ENCODE assay signal across 4 fruit fly cellular contexts in genomic region chr3R:22750534-22750947, dm6.
A peak's percentile ranks its signal among the peaks of the same experiment; 100 is the strongest.
TF ChIP-seq lines count a peak whose summit lies in the region.

TSS of gene rumi (minus strand) at chr3R:22750597.
TSS of gene CG7029 (plus strand) at chr3R:22750901.
TSS of gene Usp12-46 (plus strand) at chr3R:22750901.

TF ChIP-seq in whole organism, adult, 20 proteins besides CTCF, POLR2A, EP300 and RAD21 (continued from another document):
- no peak for TF ChIP-seq CG5204 (GFP tag; optimal IDR thresholded peaks at IDR 0.05; lab: Kevin White, UChicago)
- peak; percentile 89 for TF ChIP-seq CG1620 (GFP tag; optimal IDR thresholded peaks at IDR 0.05; lab: Kevin White, UChicago)

TF ChIP-seq in whole organism, embryonic, 481 proteins besides CTCF, POLR2A, EP300 and RAD21 (continued from another document and continues in another):
- no peak for TF ChIP-seq bigmax (GFP tag; optimal IDR thresholded peaks at IDR 0.05; lab: Kevin White, UChicago)
- TF ChIP-seq CG6689 (GFP tag; IDR thresholded peaks at IDR 0.05; lab: Robert Waterston, UW): peak; percentile 88
- TF ChIP-seq CG12391 (tag; optimal IDR thresholded peaks at IDR 0.05; lab: Kevin White, UChicago): peak; percentile 92
- TF ChIP-seq stc (GFP tag; IDR thresholded peaks at IDR 0.05; lab: Robert Waterston, UW): peak; percentile 78
- peak; percentile 75 for TF ChIP-seq ssp (GFP tag; IDR thresholded peaks at IDR 0.05; lab: Robert Waterston, UW)
- TF ChIP-seq CG9797 (GFP tag; optimal IDR thresholded peaks at IDR 0.05; lab: Kevin White, UChicago): peak; percentile 41
- peak; percentile 52; the same call in 1 of the 2 replicates for TF ChIP-seq CG43689 (GFP tag; IDR thresholded peaks at IDR 0.05; lab: Robert Waterston, UW)
- TF ChIP-seq CG4617 (GFP tag; optimal IDR thresholded peaks at IDR 0.05; lab: Kevin White, UChicago; ENCODE audit: borderline replicate concordance): peak; percentile 85
- peak; percentile 67 for TF ChIP-seq Spps (tag; optimal IDR thresholded peaks at IDR 0.05; lab: Kevin White, UChicago)
- peak; percentile 83 for TF ChIP-seq CG8290 (GFP tag; optimal IDR thresholded peaks at IDR 0.05; lab: Kevin White, UChicago)
- TF ChIP-seq CG8290 (tag; optimal IDR thresholded peaks at IDR 0.05; lab: Kevin White, UChicago): peak in 1 of 2 experiments; percentile 86
- peak; percentile 76 for TF ChIP-seq emc (GFP tag; optimal IDR thresholded peaks at IDR 0.05; lab: Kevin White, UChicago)
- peak; percentile 66 for TF ChIP-seq org-1 (GFP tag; optimal IDR thresholded peaks at IDR 0.05; lab: Kevin White, UChicago)
- peak; percentile 69 for TF ChIP-seq CG11247 (GFP tag; IDR thresholded peaks at IDR 0.05; lab: Robert Waterston, UW)
- peak; percentile 67 for TF ChIP-seq gcm2 (GFP tag; optimal IDR thresholded peaks at IDR 0.05; lab: Kevin White, UChicago)
- peak; percentile 93 for TF ChIP-seq nmo (GFP tag; optimal IDR thresholded peaks at IDR 0.05; lab: Kevin White, UChicago)
- peak; percentile 89 for TF ChIP-seq Rfx (GFP tag; IDR thresholded peaks at IDR 0.05; lab: Robert Waterston, UW)
- TF ChIP-seq Max (GFP tag; optimal IDR thresholded peaks at IDR 0.05; lab: Kevin White, UChicago): peak; percentile 80
- peak; percentile 94 for TF ChIP-seq vvl (GFP tag; IDR thresholded peaks at IDR 0.05; lab: Robert Waterston, UW)
- peak; percentile 90 for TF ChIP-seq phol (tag; optimal IDR thresholded peaks at IDR 0.05; lab: Kevin White, UChicago)
- TF ChIP-seq CG7928 (GFP tag; optimal IDR thresholded peaks at IDR 0.05; lab: Kevin White, UChicago): peak; percentile 58
- peak in 1 of 2 experiments; percentile 35 for TF ChIP-seq tll (GFP tag; optimal IDR thresholded peaks at IDR 0.05; lab: Kevin White, UChicago)
- TF ChIP-seq Neu2 (GFP tag; optimal IDR thresholded peaks at IDR 0.05; lab: Kevin White, UChicago; ENCODE audit: borderline replicate concordance): peak; percentile 79
- peak; percentile 56 for TF ChIP-seq CG10565 (GFP tag; optimal IDR thresholded peaks at IDR 0.05; lab: Kevin White, UChicago)
- TF ChIP-seq caup (GFP tag; optimal IDR thresholded peaks at IDR 0.05; lab: Kevin White, UChicago; ENCODE audit: severe bottlenecking): peak; percentile 73
- peak; percentile 66; the same call in 1 of the 2 replicates for TF ChIP-seq bowl (GFP tag; IDR thresholded peaks at IDR 0.05; lab: Robert Waterston, UW)
- peak; percentile 90 for TF ChIP-seq CG1602 (GFP tag; optimal IDR thresholded peaks at IDR 0.05; lab: Kevin White, UChicago)
- TF ChIP-seq Gug (GFP tag; IDR thresholded peaks at IDR 0.05; lab: Robert Waterston, UW): peak; percentile 77; the same call in 3 of the 4 replicates
- peak; percentile 66 for TF ChIP-seq CG2202 (tag; optimal IDR thresholded peaks at IDR 0.05; lab: Kevin White, UChicago)
- peak; percentile 73 for TF ChIP-seq CG13296 (GFP tag; optimal IDR thresholded peaks at IDR 0.05; lab: Kevin White, UChicago)
- TF ChIP-seq Ssrp (tag; optimal IDR thresholded peaks at IDR 0.05; lab: Kevin White, UChicago): peak; percentile 86
- no peak for TF ChIP-seq BtbVII (GFP tag; optimal IDR thresholded peaks at IDR 0.05; lab: Kevin White, UChicago)
- peak in 1 of 2 experiments; percentile 66 for TF ChIP-seq insv (GFP tag; optimal IDR thresholded peaks at IDR 0.05; lab: Kevin White, UChicago)
- TF ChIP-seq E2f1 (GFP tag; IDR thresholded peaks at IDR 0.05; lab: Robert Waterston, UW): peak; percentile 77
- peak; percentile 76; the same call in 2 of the 3 replicates for TF ChIP-seq CG3726 (GFP tag; IDR thresholded peaks at IDR 0.05; lab: Robert Waterston, UW)
- peak; percentile 77 for TF ChIP-seq en (GFP tag; optimal IDR thresholded peaks at IDR 0.05; lab: Kevin White, UChicago)
- TF ChIP-seq tin (GFP tag; optimal IDR thresholded peaks at IDR 0.05; lab: Kevin White, UChicago): peak; percentile 87
- 0 out of 2 replicates have a peak, but pooled peaks have one; percentile 10 for TF ChIP-seq crol (GFP tag; IDR thresholded peaks at IDR 0.05; lab: Robert Waterston, UW)
- peak; percentile 79 for TF ChIP-seq kay (GFP tag; optimal IDR thresholded peaks at IDR 0.05; lab: Kevin White, UChicago)
- TF ChIP-seq bbx (GFP tag; IDR thresholded peaks at IDR 0.05; lab: Robert Waterston, UW; ENCODE audit: partially characterized antibody): peak; percentile 67

TF ChIP-seq in whole organism, prepupa, 60 proteins besides CTCF, POLR2A, EP300 and RAD21 (continued from another document):
- TF ChIP-seq CG6808 (GFP tag; optimal IDR thresholded peaks at IDR 0.05; lab: Kevin White, UChicago) (peak; percentile 22), CG15336 (GFP tag; IDR thresholded peaks at IDR 0.05; lab: Robert Waterston, UW) (peak; percentile 36; the same call in 1 of the 2 replicates), CG8119 (GFP tag; IDR thresholded peaks at IDR 0.05; lab: Robert Waterston, UW) (peak; percentile 65; the same call in 2 of the 3 replicates), CG11902 (GFP tag; optimal IDR thresholded peaks at IDR 0.05; lab: Kevin White, UChicago) (peak; percentile 78), Ets96B (tag; optimal IDR thresholded peaks at IDR 0.05; lab: Kevin White, UChicago) (peak; percentile 56), CG8632 (GFP tag; optimal IDR thresholded peaks at IDR 0.05; lab: Kevin White, UChicago) (no peak), Hr38 (GFP tag; optimal IDR thresholded peaks at IDR 0.05; lab: Kevin White, UChicago) (peak; percentile 11), topi (GFP tag; optimal IDR thresholded peaks at IDR 0.05; lab: Kevin White, UChicago) (peak; percentile 84), fd59A (GFP tag; optimal IDR thresholded peaks at IDR 0.05; lab: Kevin White, UChicago) (peak; percentile 52), achi (GFP tag; optimal IDR thresholded peaks at IDR 0.05; lab: Kevin White, UChicago) (peak; percentile 77), pdm3 (GFP tag; optimal IDR thresholded peaks at IDR 0.05; lab: Kevin White, UChicago) (no peak), CG31627 (GFP tag; optimal IDR thresholded peaks at IDR 0.05; lab: Kevin White, UChicago) (peak; percentile 92), Eip93F (GFP tag; optimal IDR thresholded peaks at IDR 0.05; lab: Kevin White, UChicago) (no peak), net (GFP tag; optimal IDR thresholded peaks at IDR 0.05; lab: Kevin White, UChicago) (no peak), CG9139 (GFP tag; optimal IDR thresholded peaks at IDR 0.05; lab: Kevin White, UChicago) (no peak), svp (GFP tag; lab: Kevin White, UChicago) (peak; percentile 94), Sox14 (GFP tag; optimal IDR thresholded peaks at IDR 0.05; lab: Kevin White, UChicago) (peak; percentile 87), CG8319 (GFP tag; optimal IDR thresholded peaks at IDR 0.05; lab: Kevin White, UChicago) (peak; percentile 79), CG11762 (GFP tag; optimal IDR thresholded peaks at IDR 0.05; lab: Kevin White, UChicago; ENCODE audit: insufficient read depth) (peak; percentile 78), CG10631 (GFP tag; optimal IDR thresholded peaks at IDR 0.05; lab: Kevin White, UChicago) (no peak), cyc (GFP tag; optimal IDR thresholded peaks at IDR 0.05; lab: Kevin White, UChicago) (peak; percentile 89), vri (GFP tag; optimal IDR thresholded peaks at IDR 0.05; lab: Kevin White, UChicago) (no peak), ss (GFP tag; optimal IDR thresholded peaks at IDR 0.05; lab: Kevin White, UChicago) (no peak), lz (GFP tag; optimal IDR thresholded peaks at IDR 0.05; lab: Kevin White, UChicago) (peak; percentile 88), Met (GFP tag; optimal IDR thresholded peaks at IDR 0.05; lab: Kevin White, UChicago) (no peak), salr (GFP tag; optimal IDR thresholded peaks at IDR 0.05; lab: Kevin White, UChicago) (peak in 1 of 2 experiments; percentile 62), esn (GFP tag; optimal IDR thresholded peaks at IDR 0.05; lab: Kevin White, UChicago) (peak; percentile 88), Gug (GFP tag; IDR thresholded peaks at IDR 0.05; lab: Robert Waterston, UW) (peak; percentile 72)

TF ChIP-seq in whole organism, wandering third instar larva, 38 proteins besides CTCF, POLR2A, EP300 and RAD21 (continued from another document):
- TF ChIP-seq foxo (GFP tag; optimal IDR thresholded peaks at IDR 0.05; lab: Kevin White, UChicago): peak; percentile 59 to 90
- TF ChIP-seq sage (GFP tag; optimal IDR thresholded peaks at IDR 0.05; lab: Kevin White, UChicago): no peak
- TF ChIP-seq Dif (GFP tag; optimal IDR thresholded peaks at IDR 0.05; lab: Kevin White, UChicago; ENCODE audit: partially characterized antibody): no peak
- no peak for TF ChIP-seq woc (GFP tag; optimal IDR thresholded peaks at IDR 0.05; lab: Kevin White, UChicago)
- TF ChIP-seq Vsx2 (GFP tag; optimal IDR thresholded peaks at IDR 0.05; lab: Kevin White, UChicago; ENCODE audit: partially characterized antibody): no peak
- no peak for TF ChIP-seq CrebA (GFP tag; optimal IDR thresholded peaks at IDR 0.05; lab: Kevin White, UChicago; ENCODE audit: borderline replicate concordance)
- TF ChIP-seq dl (GFP tag; optimal IDR thresholded peaks at IDR 0.05; lab: Kevin White, UChicago; ENCODE audit: insufficient read depth in 1 of 2, partially characterized antibody in 2 of 2): no peak
- TF ChIP-seq fru (GFP tag; optimal IDR thresholded peaks at IDR 0.05; lab: Kevin White, UChicago): peak; percentile 86
- peak; percentile 65 for TF ChIP-seq OdsH (GFP tag; optimal IDR thresholded peaks at IDR 0.05; lab: Kevin White, UChicago)
- TF ChIP-seq Sp1 (GFP tag; optimal IDR thresholded peaks at IDR 0.05; lab: Kevin White, UChicago): peak; percentile 83
- TF ChIP-seq sv (GFP tag; optimal IDR thresholded peaks at IDR 0.05; lab: Kevin White, UChicago): peak; percentile 69
- TF ChIP-seq Myc (optimal IDR thresholded peaks at IDR 0.05; lab: Kevin White, UChicago): no peak
- no peak for TF ChIP-seq pan (optimal IDR thresholded peaks at IDR 0.05; lab: Kevin White, UChicago)
- peak; percentile 86 for TF ChIP-seq ey (GFP tag; optimal IDR thresholded peaks at IDR 0.05; lab: Kevin White, UChicago)
- TF ChIP-seq Dfd (GFP tag; optimal IDR thresholded peaks at IDR 0.05; lab: Kevin White, UChicago): no peak
